Worm (Caenorhabditis elegans) whole organism, L4/young adult: ENCODE data around the gene usp-46.

Experiments used
- W03F9.2 ChIP-seq: fragments of 150-350 bp; optimal IDR thresholded peaks from 2 replicates; lab custom pipeline; 2014; ENCODE audit warnings: missing biosample characterization, missing genetic modification characterization
- dao-5 ChIP-seq: sonication (generic microtip); optimal IDR thresholded peaks from 2 replicates; lab custom pipeline; 2016; ENCODE audit warnings: missing genotype, missing genetic modification characterization, moderate library complexity, missing compliant biosample characterization
- him-1 ChIP-seq: sonication (generic microtip); optimal IDR thresholded peaks from 2 replicates; lab custom pipeline; 2016; ENCODE audit warnings: missing genotype, missing genetic modification reagents, missing genetic modification characterization, missing compliant biosample characterization

- no peak for TF ChIP-seq dao-5
- no peak for TF ChIP-seq him-1
- TF ChIP-seq W03F9.2 = no peak
These were observed 42.4 kb upstream of the usp-46 start for ce11 chrIII:9734030-9734429.
